Worm (Caenorhabditis elegans) whole organism, L3 larva: Measurements from ENCODE around the gene mab-10.

Experiments used
- R02D3.7 ChIP-seq: fragments of 150-350 bp; optimal IDR thresholded peaks from 2 replicates; lab custom pipeline; 2014; ENCODE audit warnings: missing biosample characterization, missing genetic modification characterization
- ZK546.5 ChIP-seq: sonication (generic microtip); optimal IDR thresholded peaks from 2 replicates; lab custom pipeline; 2017; ENCODE audit warnings: missing biosample characterization, missing genetic modification characterization
- aly-2 ChIP-seq: fragments of 150-350 bp; optimal IDR thresholded peaks from 2 replicates; lab custom pipeline; 2014; ENCODE audit warnings: missing biosample characterization, missing genetic modification characterization
- ama-1 ChIP-seq: fragments of 150-350 bp; optimal IDR thresholded peaks from 2 replicates; lab custom pipeline; 2018
- ceh-16 ChIP-seq: sonication (generic microtip); optimal IDR thresholded peaks from 2 replicates; lab custom pipeline; 2017; ENCODE audit warnings: missing biosample characterization, missing genetic modification characterization
- ceh-28 ChIP-seq: fragments of 150-350 bp; optimal IDR thresholded peaks from 2 replicates; lab custom pipeline; 2014; ENCODE audit warnings: missing biosample characterization, missing genetic modification reagents, missing genetic modification characterization
- ceh-82 ChIP-seq: fragments of 150-350 bp; optimal IDR thresholded peaks from 2 replicates; lab custom pipeline; 2014; ENCODE audit warnings: missing biosample characterization, missing genetic modification characterization
- ceh-9 ChIP-seq: sonication (generic microtip); optimal IDR thresholded peaks from 2 replicates; lab custom pipeline; 2018; ENCODE audit warnings: missing biosample characterization, missing genetic modification characterization
- daf-12 ChIP-seq: fragments of 150-350 bp; optimal IDR thresholded peaks from 2 replicates; lab custom pipeline; 2014; ENCODE audit warnings: missing biosample characterization, missing genetic modification reagents, missing genetic modification characterization
- egl-27 ChIP-seq: sonication (generic microtip); optimal IDR thresholded peaks from 4 replicates; lab custom pipeline; 2017; ENCODE audit warnings: missing biosample characterization, missing genetic modification reagents, missing genetic modification characterization
- egl-5 ChIP-seq: fragments of 150-350 bp; optimal IDR thresholded peaks from 2 replicates; lab custom pipeline; 2017; ENCODE audit warnings: missing biosample characterization, missing genetic modification reagents, missing genetic modification characterization, inconsistent platforms
- elt-1 ChIP-seq: fragments of 150-350 bp; optimal IDR thresholded peaks from 2 replicates; lab custom pipeline; 2014; ENCODE audit warnings: missing biosample characterization, missing genetic modification characterization
- elt-2 ChIP-seq: sonication (generic microtip); optimal IDR thresholded peaks from 2 replicates; lab custom pipeline; 2016; ENCODE audit warnings: missing genetic modification reagents, mild to moderate bottlenecking, missing genetic modification characterization, missing compliant biosample characterization
- elt-3 ChIP-seq, 3 experiments: fragments of 150-350 bp in 1 of 3; sonication (generic microtip) in 2 of 3; optimal IDR thresholded peaks; 2 replicates in 2 of 3; 4 replicates in 1 of 3; lab custom pipeline; 2014 to 2017; ENCODE audit warnings: missing biosample characterization in 3 of 3, missing genetic modification characterization in 3 of 3
- eor-1 ChIP-seq, 2 experiments: fragments of 150-350 bp; optimal IDR thresholded peaks; 2 replicates each; lab custom pipeline; 2014 to 2018; ENCODE audit warnings: missing biosample characterization in 2 of 2, missing genetic modification characterization in 2 of 2
- fkh-10 ChIP-seq: sonication (generic microtip); optimal IDR thresholded peaks from 2 replicates; lab custom pipeline; 2017; ENCODE audit warnings: missing biosample characterization, missing genetic modification reagents, missing genetic modification characterization
- fkh-2 ChIP-seq: fragments of 150-350 bp; optimal IDR thresholded peaks from 2 replicates; lab custom pipeline; 2014; ENCODE audit warnings: missing biosample characterization, missing genetic modification reagents, missing genetic modification characterization
- fos-1 ChIP-seq: fragments of 150-350 bp; optimal IDR thresholded peaks from 2 replicates; lab custom pipeline; 2014; ENCODE audit warnings: missing biosample characterization, missing genetic modification characterization
- hmg-11 ChIP-seq: sonication (generic microtip); optimal IDR thresholded peaks from 2 replicates; lab custom pipeline; 2016; ENCODE audit warnings: missing genetic modification characterization, missing compliant biosample characterization
- jun-1 ChIP-seq: fragments of 150-350 bp; optimal IDR thresholded peaks from 2 replicates; lab custom pipeline; 2014; ENCODE audit warnings: missing biosample characterization, missing genetic modification reagents, missing genetic modification characterization
- lin-15B ChIP-seq: fragments of 150-350 bp; optimal IDR thresholded peaks from 2 replicates; lab custom pipeline; 2014; ENCODE audit warnings: missing biosample characterization, missing genetic modification characterization
- lin-39 ChIP-seq: fragments of 150-350 bp; optimal IDR thresholded peaks from 2 replicates; lab custom pipeline; 2018; ENCODE audit warnings: missing biosample characterization, missing genetic modification reagents, missing genetic modification characterization
- lsy-12 ChIP-seq: sonication (generic microtip); optimal IDR thresholded peaks from 2 replicates; lab custom pipeline; 2016; ENCODE audit warnings: mild to moderate bottlenecking, missing genetic modification characterization, missing compliant biosample characterization
- mdl-1 ChIP-seq: fragments of 150-350 bp; optimal IDR thresholded peaks from 2 replicates; lab custom pipeline; 2014; ENCODE audit warnings: missing biosample characterization, missing genetic modification characterization
- mml-1 ChIP-seq: fragments of 150-350 bp; sonication (generic microtip); optimal IDR thresholded peaks from 3 replicates; lab custom pipeline; 2014; ENCODE audit warnings: missing biosample characterization, missing genetic modification characterization
- nfya-1 ChIP-seq: sonication (generic microtip); optimal IDR thresholded peaks from 2 replicates; lab custom pipeline; 2017; ENCODE audit warnings: missing genetic modification characterization, mild to moderate bottlenecking, missing compliant biosample characterization, antibody characterized with exemption, moderate library complexity; ENCODE audit not compliant: insufficient read depth
- nhr-11 ChIP-seq: fragments of 150-350 bp; optimal IDR thresholded peaks from 2 replicates; lab custom pipeline; 2014; ENCODE audit warnings: missing biosample characterization, missing genetic modification characterization
- nhr-12 ChIP-seq: fragments of 150-350 bp; optimal IDR thresholded peaks from 2 replicates; lab custom pipeline; 2014; ENCODE audit warnings: missing biosample characterization, missing genetic modification characterization
- nhr-23 ChIP-seq: fragments of 150-350 bp; optimal IDR thresholded peaks from 2 replicates; lab custom pipeline; 2014; ENCODE audit warnings: missing biosample characterization, missing genetic modification reagents, missing genetic modification characterization
- nhr-237 ChIP-seq: fragments of 150-350 bp; optimal IDR thresholded peaks from 2 replicates; lab custom pipeline; 2014; ENCODE audit warnings: missing biosample characterization, missing genetic modification characterization
- nhr-25 ChIP-seq: sonication (generic microtip); optimal IDR thresholded peaks from 2 replicates; lab custom pipeline; 2017; ENCODE audit warnings: missing biosample characterization, missing genetic modification characterization
- nhr-28 ChIP-seq: fragments of 150-350 bp; optimal IDR thresholded peaks from 2 replicates; lab custom pipeline; 2014; ENCODE audit warnings: missing biosample characterization, missing genetic modification characterization
- nhr-43 ChIP-seq: sonication (generic microtip); optimal IDR thresholded peaks from 2 replicates; lab custom pipeline; 2016; ENCODE audit warnings: mild to moderate bottlenecking, missing genetic modification characterization, missing compliant biosample characterization; ENCODE audit not compliant: poor library complexity, severe bottlenecking
- nhr-67 ChIP-seq: fragments of 150-350 bp; optimal IDR thresholded peaks from 2 replicates; lab custom pipeline; 2014; ENCODE audit warnings: missing biosample characterization, missing genetic modification characterization
- nhr-76 ChIP-seq: fragments of 150-350 bp; sonication (generic microtip); optimal IDR thresholded peaks from 5 replicates; lab custom pipeline; 2014; ENCODE audit warnings: missing biosample characterization, missing genetic modification characterization
- nhr-77 ChIP-seq: fragments of 150-350 bp; optimal IDR thresholded peaks from 2 replicates; lab custom pipeline; 2014; ENCODE audit warnings: missing biosample characterization, missing genetic modification characterization
- pha-4 ChIP-seq: fragments of 150-350 bp; optimal IDR thresholded peaks from 2 replicates; lab custom pipeline; 2014; ENCODE audit warnings: missing biosample characterization, missing genetic modification reagents, missing genetic modification characterization
- pqm-1 ChIP-seq: fragments of 150-350 bp; optimal IDR thresholded peaks from 2 replicates; lab custom pipeline; 2017; ENCODE audit warnings: missing biosample characterization, missing genetic modification characterization, inconsistent platforms
- sea-2 ChIP-seq: fragments of 150-350 bp; sonication (generic microtip); optimal IDR thresholded peaks from 4 replicates; lab custom pipeline; 2014; ENCODE audit warnings: missing biosample characterization, missing genetic modification reagents, missing genetic modification characterization
- skn-1 ChIP-seq: fragments of 150-350 bp; optimal IDR thresholded peaks from 2 replicates; lab custom pipeline; 2014; ENCODE audit warnings: missing biosample characterization, missing genetic modification characterization
- snpc-4 ChIP-seq: fragments of 150-350 bp; optimal IDR thresholded peaks from 2 replicates; lab custom pipeline; 2014; ENCODE audit warnings: missing biosample characterization, missing genetic modification characterization
- tbx-2 ChIP-seq: sonication (generic microtip); optimal IDR thresholded peaks from 2 replicates; lab custom pipeline; 2016; ENCODE audit warnings: mild to moderate bottlenecking, missing genetic modification characterization, missing compliant biosample characterization
- unc-39 ChIP-seq: sonication (generic microtip); optimal IDR thresholded peaks from 4 replicates; lab custom pipeline; 2017; ENCODE audit warnings: missing biosample characterization, missing genetic modification characterization
- unc-62 ChIP-seq: fragments of 150-350 bp; sonication (generic microtip); optimal IDR thresholded peaks from 4 replicates; lab custom pipeline; 2014; ENCODE audit warnings: missing biosample characterization, missing genetic modification reagents, missing genetic modification characterization
- zag-1 ChIP-seq: fragments of 150-350 bp; optimal IDR thresholded peaks from 2 replicates; lab custom pipeline; 2014; ENCODE audit warnings: missing biosample characterization, missing genetic modification characterization
- ztf-11 ChIP-seq: fragments of 150-350 bp; optimal IDR thresholded peaks from 2 replicates; lab custom pipeline; 2014; ENCODE audit warnings: missing biosample characterization, missing genetic modification characterization
- ztf-4 ChIP-seq: fragments of 150-350 bp; optimal IDR thresholded peaks from 2 replicates; lab custom pipeline; 2014; ENCODE audit warnings: missing biosample characterization, missing genetic modification characterization

mab-10 gene

ce11 chrII:10563368-10563767 is 35.5 kb downstream of the mab-10 start, which contains the start of gene cdc-48.1:
cdc-48.1 (minus strand) TSS chrII:10563407.
- TF ChIP-seq nhr-237 (tag; lab: Kevin White, UChicago), result peak; percentile 74
- peak; percentile 100 for TF ChIP-seq pqm-1 (tag; lab: Kevin White, UChicago)
- peak; percentile 99 for TF ChIP-seq lin-39 (tag; lab: Kevin White, UChicago)
- peak; percentile 100 for TF ChIP-seq fos-1
- TF ChIP-seq nhr-12 (tag; lab: Kevin White, UChicago), result no peak
- TF ChIP-seq nhr-67 (tag; lab: Kevin White, UChicago), result peak; percentile 73
- peak; percentile 97 for TF ChIP-seq nhr-77 (tag; lab: Kevin White, UChicago)
- peak; percentile 99 for TF ChIP-seq nfya-1 (tag; lab: Kevin White, UChicago)
- peak; percentile 54 for TF ChIP-seq ztf-11
- TF ChIP-seq fkh-2, result peak; percentile 95
- TF ChIP-seq skn-1 (tag; lab: Kevin White, UChicago), result peak; percentile 100
- peak; percentile 100 for TF ChIP-seq nhr-23 (tag; lab: Kevin White, UChicago)
- TF ChIP-seq egl-5 (tag; lab: Kevin White, UChicago), result peak; percentile 97
- TF ChIP-seq ceh-82 (tag; lab: Kevin White, UChicago), result peak; percentile 99
- peak; percentile 100 for TF ChIP-seq nhr-11 (tag; lab: Kevin White, UChicago)
- peak; percentile 100 for TF ChIP-seq pha-4 (tag; lab: Kevin White, UChicago)
- peak; percentile 96 for TF ChIP-seq daf-12
- peak; percentile 99 for TF ChIP-seq nhr-43
- TF ChIP-seq aly-2 (tag; lab: Kevin White, UChicago), result peak; percentile 99
- peak; percentile 96 to 100 (median 99) for TF ChIP-seq elt-3 (tag; optimal IDR thresholded peaks at IDR 0.05; lab: Kevin White, UChicago)
- TF ChIP-seq lin-15B, result peak; percentile 100
- peak; percentile 97 for TF ChIP-seq elt-2 (tag; lab: Kevin White, UChicago)
- TF ChIP-seq mml-1 (tag; lab: Kevin White, UChicago), result no peak
- TF ChIP-seq ZK546.5, result peak; percentile 80
- TF ChIP-seq mdl-1 (tag; lab: Kevin White, UChicago), result peak; percentile 94
- peak; percentile 96 for TF ChIP-seq ztf-4 (tag; lab: Kevin White, UChicago)
- TF ChIP-seq nhr-25 (tag; lab: Kevin White, UChicago), result peak; percentile 100
- TF ChIP-seq jun-1 (tag; lab: Kevin White, UChicago), result peak; percentile 99
- TF ChIP-seq ama-1 (lab: Kevin White, UChicago), result peak; percentile 93
- peak; percentile 100 for TF ChIP-seq fkh-10 (GFP tag; lab: Kevin White, UChicago)
- TF ChIP-seq snpc-4 (tag; lab: Kevin White, UChicago), result peak; percentile 98
- peak in 1 of 2 experiments; percentile 62 for TF ChIP-seq eor-1 (tag; optimal IDR thresholded peaks at IDR 0.05; lab: Kevin White, UChicago)
- peak; percentile 100 for TF ChIP-seq lsy-12
- peak; percentile 98 for TF ChIP-seq ceh-28
- TF ChIP-seq egl-27, result peak; percentile 99
- TF ChIP-seq unc-62, result peak; percentile 100
- no peak for TF ChIP-seq ceh-9 (tag; lab: Kevin White, UChicago)
- TF ChIP-seq tbx-2, result peak; percentile 97
- TF ChIP-seq zag-1, result peak; percentile 94
- TF ChIP-seq elt-1 (tag; lab: Kevin White, UChicago), result peak; percentile 97
- peak; percentile 69 for TF ChIP-seq unc-39
- peak; percentile 94 for TF ChIP-seq sea-2 (GFP tag; lab: Kevin White, UChicago)
- TF ChIP-seq ceh-16, result peak; percentile 79
- peak; percentile 98 for TF ChIP-seq hmg-11 (tag; lab: Kevin White, UChicago)
- peak; percentile 94 for TF ChIP-seq nhr-76
- peak; percentile 95 for TF ChIP-seq nhr-28
- peak; percentile 98 for TF ChIP-seq R02D3.7 (tag; lab: Kevin White, UChicago)
